Worm (Caenorhabditis elegans): ENCODE measurements around the gene H04M03.11.

- no peak for TF ChIP-seq tbx-37 (GFP tag; conservative IDR thresholded peaks at IDR 0.05)
- no peak for TF ChIP-seq B0310.2 (tag; optimal IDR thresholded peaks at IDR 0.05)
- no peak for TF ChIP-seq pes-1 (GFP tag; IDR thresholded peaks at IDR 0.05)
These were observed 18.6 kb downstream of the H04M03.11 start, which contains the start of gene spe-27 for ce11 chrIV:5865818-5866217.
